Fruit fly (Drosophila melanogaster) S2 (cell line): ENCODE measurements around the gene fig.

Experiments
- CG8478 ChIP-seq: fragments of >200 bp; optimal IDR thresholded peaks from 2 replicates; lab custom pipeline; 2018
- CTCF ChIP-seq, 2 experiments: fragments of >200 bp; optimal IDR thresholded peaks; 2 replicates each; lab custom pipeline; 2018

Gene fig

dm6 chr3R:29772795-29773331, 7.4 kb downstream of the fig start:
- TF ChIP-seq CG8478 (lab: Kevin White, UChicago): peak; percentile 88
- TF ChIP-seq CTCF (optimal IDR thresholded peaks at IDR 0.05; lab: Kevin White, UChicago): peak in 1 of 2 experiments; percentile 2

dm6 chr3R:29772090-29772794, 8.0 kb downstream of the fig start:
- no peak for TF ChIP-seq CTCF (optimal IDR thresholded peaks at IDR 0.05; lab: Kevin White, UChicago)
- TF ChIP-seq CG8478 (lab: Kevin White, UChicago): no peak

dm6 chr3R:29771645-29772089, 8.6 kb downstream of the fig start:
- peak; percentile 22 for TF ChIP-seq CG8478 (lab: Kevin White, UChicago)
- no peak for TF ChIP-seq CTCF (optimal IDR thresholded peaks at IDR 0.05; lab: Kevin White, UChicago)

- TF ChIP-seq CTCF (optimal IDR thresholded peaks at IDR 0.05; lab: Kevin White, UChicago): no peak
- no peak for TF ChIP-seq CG8478 (lab: Kevin White, UChicago)
Observed at dm6 chr3R:29770930-29771329, 9.3 kb downstream of the fig start.

- TF ChIP-seq CG8478 (lab: Kevin White, UChicago) (no peak), CTCF (optimal IDR thresholded peaks at IDR 0.05; lab: Kevin White, UChicago) (no peak)
Observed at dm6 chr3R:29767236-29767635, 13.0 kb downstream of the fig start.

- TF ChIP-seq CTCF (optimal IDR thresholded peaks at IDR 0.05; lab: Kevin White, UChicago) (no peak), CG8478 (lab: Kevin White, UChicago) (no peak)
Observed at dm6 chr3R:29765267-29766095, 14.8 kb downstream of the fig start, which contains the start of gene kay. kay (plus strand) TSS chr3R:29765995.

dm6 chr3R:29764249-29765042, 15.8 kb downstream of the fig start:
- TF ChIP-seq CTCF (optimal IDR thresholded peaks at IDR 0.05; lab: Kevin White, UChicago) (no peak), CG8478 (lab: Kevin White, UChicago) (no peak)

dm6 chr3R:29763804-29764203, 16.4 kb downstream of the fig start:
- no peak for TF ChIP-seq CTCF (optimal IDR thresholded peaks at IDR 0.05; lab: Kevin White, UChicago)
- no peak for TF ChIP-seq CG8478 (lab: Kevin White, UChicago)

- TF ChIP-seq CTCF (optimal IDR thresholded peaks at IDR 0.05; lab: Kevin White, UChicago) (no peak), CG8478 (lab: Kevin White, UChicago) (no peak)
Observed at dm6 chr3R:29763154-29763553, 17.1 kb downstream of the fig start.

- TF ChIP-seq CTCF (optimal IDR thresholded peaks at IDR 0.05; lab: Kevin White, UChicago) (no peak), CG8478 (lab: Kevin White, UChicago) (no peak)
Observed at dm6 chr3R:29762297-29762696, 18.0 kb downstream of the fig start.

- no peak for TF ChIP-seq CTCF (optimal IDR thresholded peaks at IDR 0.05; lab: Kevin White, UChicago)
- TF ChIP-seq CG8478 (lab: Kevin White, UChicago): no peak
Observed at dm6 chr3R:29761569-29761968, 18.7 kb downstream of the fig start.

- TF ChIP-seq CG8478 (lab: Kevin White, UChicago) (no peak), CTCF (optimal IDR thresholded peaks at IDR 0.05; lab: Kevin White, UChicago) (no peak)
Observed at dm6 chr3R:29760042-29760441, 20.2 kb downstream of the fig start.

- TF ChIP-seq CG8478 (lab: Kevin White, UChicago) (no peak), CTCF (optimal IDR thresholded peaks at IDR 0.05; lab: Kevin White, UChicago) (no peak)
Observed at dm6 chr3R:29758734-29759131, 21.5 kb downstream of the fig start.

- TF ChIP-seq CG8478 (lab: Kevin White, UChicago): no peak
- no peak for TF ChIP-seq CTCF (optimal IDR thresholded peaks at IDR 0.05; lab: Kevin White, UChicago)
Observed at dm6 chr3R:29758129-29758733, 22.0 kb downstream of the fig start.
